Fruit fly (Drosophila melanogaster): ENCODE measurements around the gene CG17292.

The CG17292 gene

dm6 chr2L:8423460-8424089 lies 53.3 kb downstream of the CG17292 start (continued):
- TF ChIP-seq sc (optimal IDR thresholded peaks at IDR 0.05) (no peak), sc (GFP tag; optimal IDR thresholded peaks at IDR 0.05) (peak; percentile 9), ken (GFP tag; IDR thresholded peaks at IDR 0.05) (no peak), CG16779 (GFP tag; IDR thresholded peaks at IDR 0.05) (no peak), gsb-n (tag; optimal IDR thresholded peaks at IDR 0.05) (no peak), ranshi (GFP tag; IDR thresholded peaks at IDR 0.05) (no peak), TFAM (GFP tag; optimal IDR thresholded peaks at IDR 0.05) (no peak), bsh (GFP tag; optimal IDR thresholded peaks at IDR 0.05) (peak in 1 of 2 experiments; percentile 50), CG2875 (GFP tag; optimal IDR thresholded peaks at IDR 0.05) (peak; percentile 53), CG6272 (GFP tag; IDR thresholded peaks at IDR 0.05) (no peak), trh (GFP tag; optimal IDR thresholded peaks at IDR 0.05) (no peak), CG10979 (tag; optimal IDR thresholded peaks at IDR 0.05) (peak; percentile 22), CG11695 (GFP tag; IDR thresholded peaks at IDR 0.05) (no peak), dmrt99B (tag; optimal IDR thresholded peaks at IDR 0.05) (no peak), CG16863 (GFP tag; optimal IDR thresholded peaks at IDR 0.05) (no peak), Atf6 (GFP tag; IDR thresholded peaks at IDR 0.05) (no peak), CG17186 (GFP tag; optimal IDR thresholded peaks at IDR 0.05) (no peak), CG4820 (GFP tag; optimal IDR thresholded peaks at IDR 0.05) (no peak), zen2 (GFP tag; IDR thresholded peaks at IDR 0.05; ENCODE audit: partially characterized antibody) (no peak), Oaz (GFP tag; IDR thresholded peaks at IDR 0.05) (no peak), chm (GFP tag; IDR thresholded peaks at IDR 0.05) (no peak), vnd (GFP tag; IDR thresholded peaks at IDR 0.05; ENCODE audit: partially characterized antibody) (no peak), CG4617 (GFP tag; optimal IDR thresholded peaks at IDR 0.05; ENCODE audit: borderline replicate concordance) (no peak), CG11247 (GFP tag; IDR thresholded peaks at IDR 0.05) (no peak), al (GFP tag; IDR thresholded peaks at IDR 0.05) (no peak), YL-1 (GFP tag; optimal IDR thresholded peaks at IDR 0.05) (no peak), Dp (GFP tag; optimal IDR thresholded peaks at IDR 0.05) (no peak), CG17802 (tag; optimal IDR thresholded peaks at IDR 0.05) (no peak), Hmr (GFP tag; optimal IDR thresholded peaks at IDR 0.05) (no peak), nau (GFP tag; optimal IDR thresholded peaks at IDR 0.05) (peak; percentile 14), hb (GFP tag; IDR thresholded peaks at IDR 0.05; ENCODE audit: partially characterized antibody) (no peak), CG10431 (GFP tag; optimal IDR thresholded peaks at IDR 0.05) (no peak), pros (GFP tag; optimal IDR thresholded peaks at IDR 0.05) (no peak), CG30431 (GFP tag; optimal IDR thresholded peaks at IDR 0.05) (no peak), CG2712 (tag; optimal IDR thresholded peaks at IDR 0.05) (peak; percentile 47), CG12299 (tag; optimal IDR thresholded peaks at IDR 0.05) (no peak), D19A (tag; optimal IDR thresholded peaks at IDR 0.05) (peak; percentile 40), sens-2 (GFP tag; IDR thresholded peaks at IDR 0.05) (no peak), oc (tag; optimal IDR thresholded peaks at IDR 0.05) (no peak), jing (GFP tag; optimal IDR thresholded peaks at IDR 0.05) (no peak), CG30020 (tag; optimal IDR thresholded peaks at IDR 0.05) (no peak), Ptx1 (GFP tag; IDR thresholded peaks at IDR 0.05) (no peak), BtbVII (GFP tag; optimal IDR thresholded peaks at IDR 0.05) (no peak), CG9817 (tag; optimal IDR thresholded peaks at IDR 0.05) (no peak), CG12391 (tag; optimal IDR thresholded peaks at IDR 0.05) (peak; percentile 14), ATbp (GFP tag; optimal IDR thresholded peaks at IDR 0.05) (peak; percentile 71), CG3847 (GFP tag; IDR thresholded peaks at IDR 0.05) (no peak), E2f2 (GFP tag; IDR thresholded peaks at IDR 0.05) (no peak), fu2 (GFP tag; optimal IDR thresholded peaks at IDR 0.05) (no peak), repo (GFP tag; optimal IDR thresholded peaks at IDR 0.05) (no peak), Med (GFP tag) (peak; percentile 44)
